Fruit fly (Drosophila melanogaster): ENCODE measurements around the gene Cby.

DNA sequence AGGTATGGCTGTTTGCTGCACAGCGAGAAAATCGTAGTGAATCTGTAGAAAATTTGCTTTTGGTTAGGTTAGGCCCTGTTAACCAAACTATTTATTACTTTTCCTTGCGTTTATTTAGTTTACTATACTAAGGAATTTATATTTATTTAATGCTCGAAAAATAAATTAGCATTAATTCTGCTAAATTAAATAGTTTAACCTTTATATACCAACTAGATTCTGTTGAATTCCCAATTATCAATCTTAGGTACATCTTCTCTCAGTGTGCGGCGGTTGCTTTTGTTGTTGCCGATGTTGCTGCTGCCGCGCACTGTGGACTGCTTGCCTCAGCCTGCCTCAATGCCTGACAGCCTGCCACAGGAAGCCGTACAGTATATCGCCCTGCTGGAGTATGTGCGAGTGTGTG lies 31.4 kb downstream of the Cby start:
- no peak for TF ChIP-seq CG8478 (optimal IDR thresholded peaks at IDR 0.05)
- TF ChIP-seq psq (optimal IDR thresholded peaks at IDR 0.05), result no peak
- TF ChIP-seq pan (optimal IDR thresholded peaks at IDR 0.05), result no peak

All from whole organism.